Fruit fly (Drosophila melanogaster): Measurements from ENCODE around the gene Ibf1.
A peak's percentile ranks its signal among the peaks of the same experiment; 100 is the strongest.

The Ibf1 gene

dm6 chr3R:9227944-9228343, 30.8 kb upstream of the Ibf1 start (continued):
- peak; percentile 60 for TF ChIP-seq Drgx (GFP tag; IDR thresholded peaks at IDR 0.05)
- no peak for TF ChIP-seq CG14965 (GFP tag; optimal IDR thresholded peaks at IDR 0.05; ENCODE audit: borderline replicate concordance)
- TF ChIP-seq sens (GFP tag) = no peak

DNA sequence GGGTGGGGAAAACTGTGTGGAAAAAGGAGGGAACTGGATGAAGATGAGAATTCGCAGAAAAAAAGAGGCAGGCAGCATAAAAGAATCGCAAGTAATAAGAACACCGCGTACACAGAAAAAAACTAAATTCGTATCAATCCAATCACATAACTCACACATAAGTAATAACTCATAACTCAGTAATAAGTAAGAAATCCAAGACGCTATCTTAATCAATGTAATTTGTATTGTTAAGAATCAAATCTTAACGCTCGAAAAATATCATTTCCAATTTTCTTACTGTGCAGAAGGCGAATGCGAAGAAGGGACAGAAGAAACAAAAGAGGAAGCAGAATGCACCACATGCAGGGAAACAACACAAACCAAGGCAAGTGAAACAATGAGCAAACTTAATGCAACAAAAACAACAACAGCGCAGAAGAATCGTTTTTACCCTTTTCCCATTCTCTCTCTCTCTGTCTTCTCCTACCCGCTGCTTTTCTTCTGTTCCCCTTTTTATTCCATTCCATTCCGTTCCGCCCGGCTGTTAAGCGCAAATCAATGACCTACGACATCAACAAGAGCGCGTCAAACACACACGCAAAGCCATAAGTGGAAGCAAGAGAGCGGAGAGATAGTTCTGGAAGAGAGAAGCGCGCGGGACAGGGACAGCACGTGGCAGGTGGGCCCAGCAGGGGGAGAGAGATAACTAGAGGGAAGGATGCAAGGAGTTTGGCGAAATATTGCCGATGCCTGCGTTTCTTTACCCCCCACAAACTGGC, 29.5 kb upstream of the Ibf1 start:
- TF ChIP-seq wdn (GFP tag; IDR thresholded peaks at IDR 0.05) = no peak
- TF ChIP-seq CG5245 (GFP tag; optimal IDR thresholded peaks at IDR 0.05) = peak; percentile 75
- no peak for TF ChIP-seq CG3838 (GFP tag; optimal IDR thresholded peaks at IDR 0.05)
- peak; percentile 49; the same call in 1 of the 2 replicates for TF ChIP-seq ranshi (GFP tag; IDR thresholded peaks at IDR 0.05)
- TF ChIP-seq CG3995 (GFP tag; optimal IDR thresholded peaks at IDR 0.05) = no peak
- peak; percentile 53 for TF ChIP-seq eyg (GFP tag; optimal IDR thresholded peaks at IDR 0.05)
- peak; percentile 61 for TF ChIP-seq CG13424 (tag; optimal IDR thresholded peaks at IDR 0.05)
- TF ChIP-seq ems (GFP tag; optimal IDR thresholded peaks at IDR 0.05) = peak; percentile 50
- TF ChIP-seq CG1024 (GFP tag; IDR thresholded peaks at IDR 0.05) = peak; percentile 42; the same call in 1 of the 2 replicates
- peak; percentile 90 for TF ChIP-seq CG2712 (tag; optimal IDR thresholded peaks at IDR 0.05)
- no peak for TF ChIP-seq CG11560 (tag; IDR thresholded peaks at IDR 0.05)
- TF ChIP-seq fd64A (GFP tag; optimal IDR thresholded peaks at IDR 0.05) = peak; percentile 19
- TF ChIP-seq gt (GFP tag; IDR thresholded peaks at IDR 0.05) = no peak
- TF ChIP-seq CG8388 (GFP tag; optimal IDR thresholded peaks at IDR 0.05) = peak; percentile 79
- no peak for TF ChIP-seq CG9817 (tag; optimal IDR thresholded peaks at IDR 0.05)
- no peak for TF ChIP-seq sd (tag; optimal IDR thresholded peaks at IDR 0.05)
- peak; percentile 78 for TF ChIP-seq NC2α (GFP tag; optimal IDR thresholded peaks at IDR 0.05)
- TF ChIP-seq Atf6 (GFP tag; IDR thresholded peaks at IDR 0.05) = no peak
- peak; percentile 78 for TF ChIP-seq CHES-1-like (GFP tag; optimal IDR thresholded peaks at IDR 0.05)
- no peak for TF ChIP-seq knrl (GFP tag; IDR thresholded peaks at IDR 0.05; ENCODE audit: partially characterized antibody)
- TF ChIP-seq Antp (GFP tag; optimal IDR thresholded peaks at IDR 0.05) = peak; percentile 82
- TF ChIP-seq ase (GFP tag; IDR thresholded peaks at IDR 0.05) = 0 out of 3 replicates have a peak, but pooled peaks have one; percentile 61
- peak; percentile 80 for TF ChIP-seq Mes4 (GFP tag; optimal IDR thresholded peaks at IDR 0.05)
- TF ChIP-seq jigr1 (GFP tag; IDR thresholded peaks at IDR 0.05) = no peak
- TF ChIP-seq Xrp1 (GFP tag; IDR thresholded peaks at IDR 0.05) = peak; percentile 90
- TF ChIP-seq CG18476 (GFP tag; optimal IDR thresholded peaks at IDR 0.05) = peak; percentile 69
- TF ChIP-seq zen (tag; optimal IDR thresholded peaks at IDR 0.05) = peak; percentile 67
- TF ChIP-seq Poxn (GFP tag; IDR thresholded peaks at IDR 0.05) = no peak
- peak; percentile 61; the same call in 1 of the 2 replicates for TF ChIP-seq CG32532 (GFP tag; IDR thresholded peaks at IDR 0.05)
- no peak for TF ChIP-seq Fer2 (tag; optimal IDR thresholded peaks at IDR 0.05)
- TF ChIP-seq gsb (GFP tag; IDR thresholded peaks at IDR 0.05) = no peak
- TF ChIP-seq pho (GFP tag; optimal IDR thresholded peaks at IDR 0.05) = peak; percentile 63
- no peak for TF ChIP-seq D19B (GFP tag; optimal IDR thresholded peaks at IDR 0.05)
- TF ChIP-seq so (GFP tag; IDR thresholded peaks at IDR 0.05) = 0 out of 3 replicates have a peak, but pooled peaks have one; percentile 57
- TF ChIP-seq Bgb (GFP tag; IDR thresholded peaks at IDR 0.05; ENCODE audit: partially characterized antibody) = no peak
- TF ChIP-seq en (GFP tag; optimal IDR thresholded peaks at IDR 0.05) = peak; percentile 76
- TF ChIP-seq Rfx (GFP tag; IDR thresholded peaks at IDR 0.05) = peak; percentile 64
- no peak for TF ChIP-seq CG32767 (GFP tag; IDR thresholded peaks at IDR 0.05)
- peak in 1 of 2 experiments; percentile 96 for TF ChIP-seq eve (GFP tag; optimal IDR thresholded peaks at IDR 0.05)
- no peak for TF ChIP-seq Nf-YC (tag; optimal IDR thresholded peaks at IDR 0.05)
- peak; percentile 71 to 88 for TF ChIP-seq Pdp1 (GFP tag; optimal IDR thresholded peaks at IDR 0.05)
- TF ChIP-seq CG10959 (GFP tag; IDR thresholded peaks at IDR 0.05) = peak; percentile 80; the same call in 1 of the 2 replicates
- peak; percentile 78 for TF ChIP-seq CG9609 (GFP tag; optimal IDR thresholded peaks at IDR 0.05)
- peak; percentile 87 for TF ChIP-seq NC2β (GFP tag; optimal IDR thresholded peaks at IDR 0.05)
- TF ChIP-seq sisA (GFP tag; IDR thresholded peaks at IDR 0.05) = peak; percentile 62
- peak; percentile 83 for TF ChIP-seq CG30403 (GFP tag; optimal IDR thresholded peaks at IDR 0.05)
